Fruit fly (Drosophila melanogaster): ENCODE data around the gene Chc.

The Chc gene

dm6 chrX:15866799-15867412, 31.6 kb upstream of the Chc start (continued):
- TF ChIP-seq Bteb2 (GFP tag; optimal IDR thresholded peaks at IDR 0.05): no peak
- TF ChIP-seq CG31365 (tag; optimal IDR thresholded peaks at IDR 0.05): no peak
- TF ChIP-seq Ada2b (GFP tag; IDR thresholded peaks at IDR 0.05): no peak
- TF ChIP-seq Mad (GFP tag; optimal IDR thresholded peaks at IDR 0.05): no peak
- TF ChIP-seq vfl (GFP tag; optimal IDR thresholded peaks at IDR 0.05): no peak
- TF ChIP-seq jumu (GFP tag; optimal IDR thresholded peaks at IDR 0.05): no peak
- no peak for TF ChIP-seq CG10654 (GFP tag; optimal IDR thresholded peaks at IDR 0.05)
- TF ChIP-seq Rx (GFP tag; IDR thresholded peaks at IDR 0.05): no peak
- TF ChIP-seq Fer3 (tag; optimal IDR thresholded peaks at IDR 0.05): no peak
- no peak for TF ChIP-seq D (optimal IDR thresholded peaks at IDR 0.05)
- no peak for TF ChIP-seq D (GFP tag; optimal IDR thresholded peaks at IDR 0.05)
- TF ChIP-seq Opbp (GFP tag; IDR thresholded peaks at IDR 0.05; ENCODE audit: partially characterized antibody): peak; percentile 16; the same call in 1 of the 3 replicates
- no peak for TF ChIP-seq MBD-R2 (GFP tag; IDR thresholded peaks at IDR 0.05)
- TF ChIP-seq Trl (optimal IDR thresholded peaks at IDR 0.05): no peak
- TF ChIP-seq Trl (GFP tag; optimal IDR thresholded peaks at IDR 0.05): no peak
- peak; percentile 4 for TF ChIP-seq trem (tag; optimal IDR thresholded peaks at IDR 0.05)
- no peak for TF ChIP-seq grau (tag; optimal IDR thresholded peaks at IDR 0.05)
- TF ChIP-seq ase (GFP tag; IDR thresholded peaks at IDR 0.05): no peak
- TF ChIP-seq cato (GFP tag; optimal IDR thresholded peaks at IDR 0.05; ENCODE audit: borderline replicate concordance): no peak
- TF ChIP-seq CG13296 (GFP tag; optimal IDR thresholded peaks at IDR 0.05): no peak
- peak; percentile 14 for TF ChIP-seq CG14710 (tag; optimal IDR thresholded peaks at IDR 0.05)
- TF ChIP-seq CG10209 (GFP tag; optimal IDR thresholded peaks at IDR 0.05): no peak
- no peak for TF ChIP-seq Doc3 (GFP tag; IDR thresholded peaks at IDR 0.05; ENCODE audit: partially characterized antibody)
- TF ChIP-seq Med (GFP tag): no peak
- peak; percentile 55; the same call in 1 of the 2 replicates for TF ChIP-seq bbx (GFP tag; IDR thresholded peaks at IDR 0.05; ENCODE audit: partially characterized antibody)
- peak; percentile 42; the same call in 1 of the 2 replicates for TF ChIP-seq CG13287 (GFP tag; IDR thresholded peaks at IDR 0.05; ENCODE audit: partially characterized antibody)
- TF ChIP-seq BEAF-32 (GFP tag; optimal IDR thresholded peaks at IDR 0.05): peak; percentile 54
- TF ChIP-seq CG14965 (GFP tag; optimal IDR thresholded peaks at IDR 0.05; ENCODE audit: borderline replicate concordance): no peak
- no peak for TF ChIP-seq CG13894 (tag; optimal IDR thresholded peaks at IDR 0.05)
- no peak for TF ChIP-seq ham (GFP tag; IDR thresholded peaks at IDR 0.05)
- no peak for TF ChIP-seq Myb (GFP tag; optimal IDR thresholded peaks at IDR 0.05)
- TF ChIP-seq Stat92E (GFP tag; optimal IDR thresholded peaks at IDR 0.05): no peak
- TF ChIP-seq CG12942 (GFP tag; optimal IDR thresholded peaks at IDR 0.05): no peak
- no peak for TF ChIP-seq CG10366 (GFP tag; IDR thresholded peaks at IDR 0.05)
- TF ChIP-seq CG4282 (GFP tag; optimal IDR thresholded peaks at IDR 0.05): no peak
- TF ChIP-seq NfI (GFP tag; optimal IDR thresholded peaks at IDR 0.05): no peak
- TF ChIP-seq CG6683 (GFP tag; optimal IDR thresholded peaks at IDR 0.05): no peak
- TF ChIP-seq CG5245 (GFP tag; optimal IDR thresholded peaks at IDR 0.05): no peak
- TF ChIP-seq sisA (GFP tag; IDR thresholded peaks at IDR 0.05): no peak
- no peak for TF ChIP-seq kay (GFP tag; optimal IDR thresholded peaks at IDR 0.05)
- no peak for TF ChIP-seq bcd (GFP tag; optimal IDR thresholded peaks at IDR 0.05)
- TF ChIP-seq danr (GFP tag; IDR thresholded peaks at IDR 0.05): no peak
- no peak for TF ChIP-seq CG33557 (GFP tag; optimal IDR thresholded peaks at IDR 0.05)
- TF ChIP-seq aop (GFP tag; IDR thresholded peaks at IDR 0.05): no peak
- peak; percentile 8 for TF ChIP-seq sens (GFP tag)
- no peak for TF ChIP-seq CG8359 (GFP tag; optimal IDR thresholded peaks at IDR 0.05; ENCODE audit: borderline replicate concordance)
- TF ChIP-seq CG6854 (GFP tag; optimal IDR thresholded peaks at IDR 0.05): no peak
- TF ChIP-seq CG32772 (GFP tag; IDR thresholded peaks at IDR 0.05): no peak
- no peak for TF ChIP-seq gro (GFP tag; optimal IDR thresholded peaks at IDR 0.05)
- no peak for TF ChIP-seq caup (GFP tag; optimal IDR thresholded peaks at IDR 0.05; ENCODE audit: severe bottlenecking)
- TF ChIP-seq sens-2 (GFP tag; IDR thresholded peaks at IDR 0.05): no peak

Data from whole organism, embryonic.